Fruit fly (Drosophila melanogaster): ENCODE results near the gene CG42613.
A peak's percentile ranks its signal among the peaks of the same experiment; 100 is the strongest.

The CG42613 gene

DNA sequence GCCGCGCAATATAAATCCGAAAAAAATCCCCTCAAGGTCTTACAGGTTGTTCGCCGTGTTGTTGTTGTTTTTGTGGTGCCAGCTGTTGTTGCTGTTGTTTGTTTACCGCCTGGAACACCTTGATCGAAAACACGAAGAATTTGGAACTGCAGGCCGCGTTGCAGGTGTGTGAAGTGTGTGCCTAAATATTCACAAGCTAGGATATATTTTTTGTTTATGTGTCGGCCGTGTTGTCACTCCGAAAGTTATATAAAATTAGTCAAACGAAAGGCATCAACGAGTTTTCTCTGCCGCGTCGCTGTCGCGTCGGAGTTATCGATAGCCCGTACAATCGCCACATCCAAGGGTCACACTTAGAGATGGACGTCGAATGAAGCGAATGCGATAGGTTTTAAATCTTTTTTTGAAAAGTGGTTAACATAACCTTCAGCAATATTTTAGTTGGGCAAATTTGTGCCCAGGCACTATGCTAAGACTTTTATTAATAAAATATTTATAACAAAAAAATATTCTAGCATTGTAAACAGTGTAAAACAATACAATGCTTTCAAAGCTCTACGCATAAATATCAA, 564 bp upstream of the CG42613 start, which contains the start of gene Mpc1:
Mpc1 (minus strand) TSS at position 314 of the 572 bp plus-strand sequence.
- TF ChIP-seq Spps (tag; optimal IDR thresholded peaks at IDR 0.05) (no peak), bigmax (GFP tag; optimal IDR thresholded peaks at IDR 0.05) (peak; percentile 91), gfzf (GFP tag; optimal IDR thresholded peaks at IDR 0.05) (peak; percentile 39), CG8924 (tag; optimal IDR thresholded peaks at IDR 0.05) (peak; percentile 56), Elba2 (GFP tag; optimal IDR thresholded peaks at IDR 0.05) (no peak), CG5245 (GFP tag; optimal IDR thresholded peaks at IDR 0.05) (no peak), stwl (tag; optimal IDR thresholded peaks at IDR 0.05) (no peak), D (optimal IDR thresholded peaks at IDR 0.05) (no peak), D (GFP tag; optimal IDR thresholded peaks at IDR 0.05) (no peak), grau (tag; optimal IDR thresholded peaks at IDR 0.05) (peak; percentile 30), eve (GFP tag; optimal IDR thresholded peaks at IDR 0.05) (no peak), klu (GFP tag; IDR thresholded peaks at IDR 0.05) (no peak), Dad (GFP tag; optimal IDR thresholded peaks at IDR 0.05) (no peak), fd96Cb (tag; optimal IDR thresholded peaks at IDR 0.05) (no peak), Sox100B (GFP tag; optimal IDR thresholded peaks at IDR 0.05) (no peak), Asciz (GFP tag; optimal IDR thresholded peaks at IDR 0.05) (no peak), aop (GFP tag; IDR thresholded peaks at IDR 0.05) (no peak), Dfd (GFP tag; optimal IDR thresholded peaks at IDR 0.05) (no peak), HLH4C (GFP tag; IDR thresholded peaks at IDR 0.05; ENCODE audit: partially characterized antibody) (peak; percentile 72), gem (tag; optimal IDR thresholded peaks at IDR 0.05) (peak; percentile 43), CG10654 (GFP tag; optimal IDR thresholded peaks at IDR 0.05) (no peak), crp (GFP tag; optimal IDR thresholded peaks at IDR 0.05) (peak in 1 of 2 experiments; percentile 54), vnd (GFP tag; IDR thresholded peaks at IDR 0.05; ENCODE audit: partially characterized antibody) (peak; percentile 67), CG7271 (tag; optimal IDR thresholded peaks at IDR 0.05) (no peak), CG10462 (GFP tag; optimal IDR thresholded peaks at IDR 0.05) (no peak), CG1602 (GFP tag; optimal IDR thresholded peaks at IDR 0.05) (no peak), CG2712 (tag; optimal IDR thresholded peaks at IDR 0.05) (peak; percentile 24), sug (tag; optimal IDR thresholded peaks at IDR 0.05) (peak; percentile 22), chinmo (GFP tag; IDR thresholded peaks at IDR 0.05; ENCODE audit: partially characterized antibody) (peak; percentile 56; the same call in 1 of the 4 replicates), CG7839 (tag; optimal IDR thresholded peaks at IDR 0.05) (no peak), abd-A (tag; optimal IDR thresholded peaks at IDR 0.05) (no peak), Pdp1 (GFP tag; optimal IDR thresholded peaks at IDR 0.05) (peak in 1 of 2 experiments; percentile 98), pho (GFP tag; optimal IDR thresholded peaks at IDR 0.05) (no peak), Nf-YB (GFP tag; optimal IDR thresholded peaks at IDR 0.05) (no peak), her (GFP tag; optimal IDR thresholded peaks at IDR 0.05) (no peak), sna (GFP tag; IDR thresholded peaks at IDR 0.05; ENCODE audit: partially characterized antibody) (0 out of 2 replicates have a peak, but pooled peaks have one; percentile 64), cg (GFP tag; optimal IDR thresholded peaks at IDR 0.05) (no peak), CG31365 (tag; optimal IDR thresholded peaks at IDR 0.05) (no peak), lab (GFP tag; optimal IDR thresholded peaks at IDR 0.05) (no peak), hbn (GFP tag; IDR thresholded peaks at IDR 0.05; ENCODE audit: partially characterized antibody) (peak; percentile 61), wdn (GFP tag; IDR thresholded peaks at IDR 0.05) (no peak), ind (GFP tag; optimal IDR thresholded peaks at IDR 0.05) (no peak), corto (GFP tag; optimal IDR thresholded peaks at IDR 0.05) (no peak), CG31388 (GFP tag; optimal IDR thresholded peaks at IDR 0.05) (no peak), dmrt99B (tag; optimal IDR thresholded peaks at IDR 0.05) (no peak), CG31224 (GFP tag; IDR thresholded peaks at IDR 0.05) (no peak), D19B (GFP tag; optimal IDR thresholded peaks at IDR 0.05) (no peak), cato (GFP tag; optimal IDR thresholded peaks at IDR 0.05; ENCODE audit: borderline replicate concordance) (no peak), Usf (GFP tag; optimal IDR thresholded peaks at IDR 0.05) (no peak)
